Worm (Caenorhabditis elegans) whole organism, mixed stage, embryonic: ENCODE measurements around the gene daf-19.

Experiments
- M03D4.4 ChIP-seq: sonication (generic microtip); optimal IDR thresholded peaks from 2 replicates; lab custom pipeline; 2017; ENCODE audit warnings: mild to moderate bottlenecking, missing genetic modification characterization, missing compliant biosample characterization
- bed-3 ChIP-seq: fragments of 200-800 bp; sonication (Bioruptor generic); optimal IDR thresholded peaks from 3 replicates; lab custom pipeline; 2018; ENCODE audit warnings: mild to moderate bottlenecking, missing genetic modification characterization, moderate library complexity, missing compliant biosample characterization
- blmp-1 ChIP-seq: fragments of 150-350 bp; optimal IDR thresholded peaks from 2 replicates; lab custom pipeline; 2014; ENCODE audit warnings: missing biosample characterization, missing genetic modification characterization
- ceh-39 ChIP-seq: fragments of 150-350 bp; optimal IDR thresholded peaks from 2 replicates; lab custom pipeline; 2014; ENCODE audit warnings: missing biosample characterization, missing genetic modification characterization
- ceh-83 ChIP-seq: fragments of 200-800 bp; sonication (Bioruptor generic); optimal IDR thresholded peaks from 2 replicates; lab custom pipeline; 2018; ENCODE audit warnings: mild to moderate bottlenecking, missing genetic modification characterization, missing compliant biosample characterization
- ces-1 ChIP-seq: fragments of 150-350 bp; optimal IDR thresholded peaks from 2 replicates; lab custom pipeline; 2014; ENCODE audit warnings: missing biosample characterization, missing genetic modification reagents, missing genetic modification characterization
- drap-1 ChIP-seq: fragments of 200-800 bp; sonication (Bioruptor generic); optimal IDR thresholded peaks from 3 replicates; lab custom pipeline; 2018; ENCODE audit warnings: mild to moderate bottlenecking, missing genetic modification characterization, missing compliant biosample characterization
- ham-2 ChIP-seq: fragments of 200-800 bp; sonication (Bioruptor generic); optimal IDR thresholded peaks from 2 replicates; lab custom pipeline; 2018; ENCODE audit warnings: mild to moderate bottlenecking, missing genetic modification characterization, missing compliant biosample characterization
- hlh-1 ChIP-seq: fragments of 150-350 bp; optimal IDR thresholded peaks from 2 replicates; lab custom pipeline; 2014; ENCODE audit warnings: missing biosample characterization, missing genetic modification reagents, missing genetic modification characterization
- lin-13 ChIP-seq: fragments of 150-350 bp; optimal IDR thresholded peaks from 2 replicates; lab custom pipeline; 2014; ENCODE audit warnings: missing biosample characterization, missing genetic modification characterization
- lin-32 ChIP-seq: fragments of 200-800 bp; sonication (Bioruptor generic); optimal IDR thresholded peaks from 2 replicates; lab custom pipeline; 2018; ENCODE audit warnings: mild to moderate bottlenecking, missing genetic modification characterization, missing compliant biosample characterization
- lsy-2 ChIP-seq: fragments of 150-350 bp; optimal IDR thresholded peaks from 2 replicates; lab custom pipeline; 2014; ENCODE audit warnings: missing biosample characterization, missing genetic modification characterization
- mab-5 ChIP-seq: fragments of 150-350 bp; optimal IDR thresholded peaks from 2 replicates; lab custom pipeline; 2014; ENCODE audit warnings: missing biosample characterization, missing genetic modification characterization
- mep-1 ChIP-seq: fragments of 150-350 bp; optimal IDR thresholded peaks from 2 replicates; lab custom pipeline; 2017; ENCODE audit warnings: missing biosample characterization, missing genetic modification reagents, missing genetic modification characterization, inconsistent platforms
- mls-2 ChIP-seq: sonication (generic microtip); optimal IDR thresholded peaks from 2 replicates; lab custom pipeline; 2016; ENCODE audit warnings: mild to moderate bottlenecking, missing genetic modification characterization, moderate library complexity, missing compliant biosample characterization
- nhr-12 ChIP-seq: fragments of 150-350 bp; optimal IDR thresholded peaks from 2 replicates; lab custom pipeline; 2014; ENCODE audit warnings: missing biosample characterization, missing genetic modification characterization
- nhr-237 ChIP-seq: fragments of 150-350 bp; optimal IDR thresholded peaks from 2 replicates; lab custom pipeline; 2014; ENCODE audit warnings: missing biosample characterization, missing genetic modification characterization
- nhr-28 ChIP-seq: fragments of 150-350 bp; optimal IDR thresholded peaks from 2 replicates; lab custom pipeline; 2014; ENCODE audit warnings: missing biosample characterization, missing genetic modification characterization
- pha-4 ChIP-seq: fragments of 150-350 bp; optimal IDR thresholded peaks from 2 replicates; lab custom pipeline; 2018; ENCODE audit warnings: missing biosample characterization, missing genetic modification reagents, missing genetic modification characterization
- snpc-4 ChIP-seq: fragments of 150-350 bp; optimal IDR thresholded peaks from 2 replicates; lab custom pipeline; 2014; ENCODE audit warnings: missing biosample characterization, missing genetic modification characterization
- sptf-1 ChIP-seq: sonication (generic microtip); optimal IDR thresholded peaks from 2 replicates; lab custom pipeline; 2017; ENCODE audit warnings: mild to moderate bottlenecking, missing genetic modification characterization, moderate library complexity, missing compliant biosample characterization
- tbx-8 ChIP-seq: fragments of 200-800 bp; sonication (Bioruptor generic); optimal IDR thresholded peaks from 2 replicates; lab custom pipeline; 2018; ENCODE audit warnings: mild to moderate bottlenecking, missing genetic modification characterization, moderate library complexity, missing compliant biosample characterization
- unc-120 ChIP-seq: sonication (generic microtip); optimal IDR thresholded peaks from 2 replicates; lab custom pipeline; 2017; ENCODE audit warnings: missing genetic modification characterization, missing compliant biosample characterization; ENCODE audit not compliant: poor library complexity, severe bottlenecking
- unc-39 ChIP-seq: fragments of 150-350 bp; optimal IDR thresholded peaks from 2 replicates; lab custom pipeline; 2014; ENCODE audit warnings: missing biosample characterization, missing genetic modification characterization
- unc-62 ChIP-seq: fragments of 150-350 bp; optimal IDR thresholded peaks from 2 replicates; lab custom pipeline; 2014; ENCODE audit warnings: missing biosample characterization, missing genetic modification reagents, missing genetic modification characterization
- zip-8 ChIP-seq: fragments of 150-350 bp; optimal IDR thresholded peaks from 2 replicates; lab custom pipeline; 2014; ENCODE audit warnings: missing biosample characterization, missing genetic modification characterization

The daf-19 gene

ce11 chrII:10204428-10205049, 35.4 kb upstream of the daf-19 start:
- TF ChIP-seq hlh-1 (peak; percentile 53), lsy-2 (tag; lab: Kevin White, UChicago) (no peak), pha-4 (tag; lab: Kevin White, UChicago) (peak; percentile 32)

ce11 chrII:10203765-10204164, 34.6 kb upstream of the daf-19 start:
- TF ChIP-seq blmp-1 (tag; lab: Kevin White, UChicago): peak; percentile 13
- TF ChIP-seq pha-4 (tag; lab: Kevin White, UChicago): peak; percentile 68
- TF ChIP-seq nhr-28 (tag; lab: Kevin White, UChicago): no peak
- no peak for TF ChIP-seq tbx-8 (GFP tag; lab: Kevin White, UChicago)
- TF ChIP-seq ham-2 (GFP tag; lab: Kevin White, UChicago): peak; percentile 67
- TF ChIP-seq nhr-237 (tag; lab: Kevin White, UChicago): peak; percentile 34
- TF ChIP-seq, all 35 proteins: peak for 4

- TF ChIP-seq mab-5 (tag; lab: Kevin White, UChicago): peak; percentile 23
- no peak for TF ChIP-seq pha-4 (tag; lab: Kevin White, UChicago)
- peak; percentile 28 for TF ChIP-seq unc-62 (GFP tag; lab: Kevin White, UChicago)
Measured at ce11 chrII:10203067-10203466, 33.9 kb upstream of the daf-19 start.

ce11 chrII:10202275-10202674, 33.1 kb upstream of the daf-19 start:
- TF ChIP-seq sptf-1 (tag; lab: Kevin White, UChicago) (peak; percentile 64), bed-3 (no peak), ceh-39 (tag; lab: Kevin White, UChicago) (no peak), tbx-8 (GFP tag; lab: Kevin White, UChicago) (no peak), hlh-1 (peak; percentile 32), ces-1 (GFP tag; lab: Kevin White, UChicago) (peak; percentile 59), mls-2 (tag; lab: Kevin White, UChicago) (peak; percentile 52), drap-1 (GFP tag; lab: Kevin White, UChicago) (peak; percentile 62), mep-1 (peak; percentile 37), nhr-12 (tag; lab: Kevin White, UChicago) (no peak), unc-62 (GFP tag; lab: Kevin White, UChicago) (peak; percentile 29), unc-120 (peak; percentile 67), M03D4.4 (tag; lab: Kevin White, UChicago) (peak; percentile 33), lin-32 (GFP tag; lab: Kevin White, UChicago) (no peak), zip-8 (tag; lab: Kevin White, UChicago) (peak; percentile 71), ceh-83 (GFP tag; lab: Kevin White, UChicago) (peak; percentile 20), pha-4 (tag; lab: Kevin White, UChicago) (peak; percentile 68)

- peak; percentile 85 for TF ChIP-seq ces-1 (GFP tag; lab: Kevin White, UChicago)
- no peak for TF ChIP-seq snpc-4 (tag; lab: Kevin White, UChicago)
- no peak for TF ChIP-seq nhr-12 (tag; lab: Kevin White, UChicago)
- TF ChIP-seq mab-5 (tag; lab: Kevin White, UChicago): no peak
- TF ChIP-seq sptf-1 (tag; lab: Kevin White, UChicago): peak; percentile 44
- TF ChIP-seq drap-1 (GFP tag; lab: Kevin White, UChicago): no peak
- peak; percentile 55 for TF ChIP-seq lsy-2 (tag; lab: Kevin White, UChicago)
Measured at ce11 chrII:10200759-10201158, 31.6 kb upstream of the daf-19 start, which contains the start of gene arv-1. arv-1 (minus strand) TSS chrII:10200823.

ce11 chrII:10199906-10200305, 30.8 kb upstream of the daf-19 start, which contains the start of gene R05H5.4:
R05H5.4 (minus strand) TSS chrII:10200006.
- TF ChIP-seq M03D4.4 (tag; lab: Kevin White, UChicago) (no peak), ceh-83 (GFP tag; lab: Kevin White, UChicago) (no peak), mab-5 (tag; lab: Kevin White, UChicago) (no peak), lsy-2 (tag; lab: Kevin White, UChicago) (no peak), unc-120 (no peak), ces-1 (GFP tag; lab: Kevin White, UChicago) (no peak), unc-39 (tag; lab: Kevin White, UChicago) (no peak), nhr-237 (tag; lab: Kevin White, UChicago) (no peak), blmp-1 (tag; lab: Kevin White, UChicago) (no peak), mls-2 (tag; lab: Kevin White, UChicago) (no peak), lin-13 (no peak)
